Worm (Caenorhabditis elegans): Measurements from ENCODE around the gene mrpl-39.

mrpl-39 gene

ce11 chrV:1771727-1772126, 49.7 kb upstream of the mrpl-39 start, which contains the start of gene dhs-13 (continued):
- TF ChIP-seq hlh-30 (tag; optimal IDR thresholded peaks at IDR 0.05; ENCODE audit: insufficient read depth) (peak; percentile 93), ctbp-1 (GFP tag; IDR thresholded peaks at IDR 0.05) (no peak), mep-1 (tag; optimal IDR thresholded peaks at IDR 0.05) (peak; percentile 28), mes-2 (tag; optimal IDR thresholded peaks at IDR 0.05; ENCODE audit: poor library complexity, severe bottlenecking) (peak; percentile 9), aly-2 (tag; optimal IDR thresholded peaks at IDR 0.05) (no peak), dmd-6 (GFP tag; IDR thresholded peaks at IDR 0.05) (peak; percentile 67), F49E8.2 (tag; optimal IDR thresholded peaks at IDR 0.05; ENCODE audit: borderline replicate concordance) (no peak), D1046.2 (GFP tag; IDR thresholded peaks at IDR 0.05) (no peak), skn-1 (tag; optimal IDR thresholded peaks at IDR 0.05) (no peak), dve-1 (tag; optimal IDR thresholded peaks at IDR 0.05; ENCODE audit: insufficient read depth) (peak; percentile 46), rbr-2 (tag; optimal IDR thresholded peaks at IDR 0.05) (no peak), vab-7 (GFP tag; IDR thresholded peaks at IDR 0.05) (no peak), mxl-2 (GFP tag; conservative IDR thresholded peaks at IDR 0.05) (no peak), zfp-2 (tag; optimal IDR thresholded peaks at IDR 0.05) (no peak), unc-62 (GFP tag; optimal IDR thresholded peaks at IDR 0.05 in 1 of 2) (no peak), unc-62 (tag; optimal IDR thresholded peaks at IDR 0.05) (no peak), daf-8 (GFP tag; IDR thresholded peaks at IDR 0.05) (no peak), duxl-1 (tag; optimal IDR thresholded peaks at IDR 0.05; ENCODE audit: poor library complexity) (no peak), aha-1 (tag) (no peak), unc-39 (tag; optimal IDR thresholded peaks at IDR 0.05) (no peak), egl-27 (tag; optimal IDR thresholded peaks at IDR 0.05) (no peak), Y48G9A.11 (GFP tag; IDR thresholded peaks at IDR 0.05) (no peak), Y5F2A.4 (GFP tag; optimal IDR thresholded peaks at IDR 0.05) (no peak), R02D3.7 (tag; optimal IDR thresholded peaks at IDR 0.05) (no peak), fos-1 (tag; optimal IDR thresholded peaks at IDR 0.05) (no peak), sdz-12 (GFP tag; optimal IDR thresholded peaks at IDR 0.05) (no peak), tra-1 (GFP tag; IDR thresholded peaks at IDR 0.05) (no peak), mxl-3 (GFP tag; optimal IDR thresholded peaks at IDR 0.05) (peak; percentile 66), dpl-1 (GFP tag; optimal IDR thresholded peaks at IDR 0.05) (no peak), arid-1 (GFP tag; conservative IDR thresholded peaks at IDR 0.05) (no peak), nhr-25 (tag; optimal IDR thresholded peaks at IDR 0.05; ENCODE audit: borderline replicate concordance, insufficient read depth) (no peak), nhr-28 (tag; optimal IDR thresholded peaks at IDR 0.05) (peak; percentile 76), nhr-77 (tag; optimal IDR thresholded peaks at IDR 0.05) (no peak), unc-130 (GFP tag; optimal IDR thresholded peaks at IDR 0.05) (no peak), madf-9 (GFP tag; conservative IDR thresholded peaks at IDR 0.05) (no peak), zip-2 (tag; optimal IDR thresholded peaks at IDR 0.05) (no peak), lsy-2 (tag; optimal IDR thresholded peaks at IDR 0.05) (no peak)

- TF ChIP-seq hlh-30 (tag; optimal IDR thresholded peaks at IDR 0.05; ENCODE audit: insufficient read depth) = peak; percentile 18
- no peak for TF ChIP-seq ceh-32 (tag; optimal IDR thresholded peaks at IDR 0.05; ENCODE audit: poor library complexity)
- peak in 1 of 2 experiments; percentile 14 for TF ChIP-seq lsy-2 (tag; optimal IDR thresholded peaks at IDR 0.05)
- peak; percentile 18 for TF ChIP-seq mes-2 (tag; optimal IDR thresholded peaks at IDR 0.05; ENCODE audit: poor library complexity, severe bottlenecking)
- TF ChIP-seq dve-1 (tag; optimal IDR thresholded peaks at IDR 0.05; ENCODE audit: insufficient read depth) = peak; percentile 3
- TF ChIP-seq aha-1 (tag) = peak; percentile 39
These were observed 48.3 kb upstream of the mrpl-39 start for ce11 chrV:1773120-1773519.

Measured in whole organism, L4 larva.